Worm (Caenorhabditis elegans) whole organism, young adult: ENCODE measurements around the gene cnc-1.

Source experiments
- B0261.1 ChIP-seq: sonication (generic microtip); optimal IDR thresholded peaks from 2 replicates; lab custom pipeline; 2016; ENCODE audit warnings: mild to moderate bottlenecking, missing genetic modification characterization, moderate library complexity, missing compliant biosample characterization
- B0336.3 ChIP-seq: fragments of 200-800 bp; sonication (Bioruptor generic); IDR thresholded peaks from 2 replicates; pipeline ENCODE4 v1.3.6; 2022; ENCODE audit warnings: missing genetic modification characterization, missing compliant biosample characterization
- D2030.7 ChIP-seq: fragments of 200-800 bp; sonication (Bioruptor generic); IDR thresholded peaks from 2 replicates; pipeline ENCODE4 v1.3.6; 2022; ENCODE audit warnings: missing genetic modification reagents, missing genetic modification characterization, missing compliant biosample characterization
- F39B2.1 ChIP-seq: fragments of 200-800 bp; sonication (Bioruptor generic); IDR thresholded peaks from 2 replicates; pipeline ENCODE4 v1.3.6; 2022; ENCODE audit warnings: missing genetic modification reagents, missing genetic modification characterization, missing compliant biosample characterization
- F52B5.7 ChIP-seq: sonication (generic microtip); optimal IDR thresholded peaks from 2 replicates; lab custom pipeline; 2016; ENCODE audit warnings: mild to moderate bottlenecking, missing genetic modification characterization, missing compliant biosample characterization
- K12H6.12 ChIP-seq: fragments of 200-800 bp; sonication (Bioruptor generic); optimal IDR thresholded peaks from 2 replicates; lab custom pipeline; 2018; ENCODE audit warnings: mild to moderate bottlenecking, missing genetic modification characterization, missing compliant biosample characterization
- Y56A3A.18 ChIP-seq: fragments of 200-800 bp; sonication (Bioruptor generic); IDR thresholded peaks from 2 replicates; pipeline ENCODE4 v1.3.6; 2022; ENCODE audit warnings: missing genetic modification reagents, missing genetic modification characterization, missing compliant biosample characterization
- Y95B8A.8 ChIP-seq: fragments of 200-800 bp; sonication (Bioruptor generic); IDR thresholded peaks from 2 replicates; pipeline ENCODE4 v1.3.6; 2022; ENCODE audit warnings: missing genetic modification reagents, missing genetic modification characterization, missing compliant biosample characterization
- ZK185.1 ChIP-seq: sonication (generic microtip); optimal IDR thresholded peaks from 2 replicates; lab custom pipeline; 2016; ENCODE audit warnings: mild to moderate bottlenecking, missing genetic modification characterization, missing compliant biosample characterization; ENCODE audit not compliant: poor library complexity, severe bottlenecking
- akir-1 ChIP-seq: fragments of 200-800 bp; sonication (Bioruptor generic); optimal IDR thresholded peaks from 2 replicates; lab custom pipeline; 2018; ENCODE audit warnings: mild to moderate bottlenecking, missing genetic modification characterization, moderate library complexity, missing compliant biosample characterization
- attf-5 ChIP-seq: fragments of 200-800 bp; sonication (Bioruptor generic); optimal IDR thresholded peaks from 2 replicates; lab custom pipeline; 2018; ENCODE audit warnings: mild to moderate bottlenecking, missing genetic modification characterization, missing compliant biosample characterization
- cebp-2 ChIP-seq: fragments of 200-800 bp; sonication (Bioruptor generic); IDR thresholded peaks from 2 replicates; pipeline ENCODE4 v1.3.6; 2022; ENCODE audit warnings: missing genetic modification characterization, missing compliant biosample characterization
- ceh-100 ChIP-seq: fragments of 200-800 bp; sonication (Bioruptor generic); IDR thresholded peaks from 2 replicates; pipeline ENCODE4 v1.3.6; 2022; ENCODE audit warnings: missing genetic modification reagents, missing genetic modification characterization, missing compliant biosample characterization
- ceh-40 ChIP-seq: fragments of 200-800 bp; sonication (Bioruptor generic); IDR thresholded peaks from 2 replicates; pipeline ENCODE4 v1.3.6; 2022; ENCODE audit warnings: missing genetic modification characterization, missing compliant biosample characterization
- ceh-58 ChIP-seq: fragments of 200-800 bp; sonication (Bioruptor generic); IDR thresholded peaks from 2 replicates; pipeline ENCODE4 v1.3.6; 2022; ENCODE audit warnings: missing genetic modification characterization, missing compliant biosample characterization
- ceh-79 ChIP-seq: sonication (generic microtip); optimal IDR thresholded peaks from 2 replicates; lab custom pipeline; 2017; ENCODE audit warnings: mild to moderate bottlenecking, missing genetic modification characterization, missing compliant biosample characterization
- ceh-91 ChIP-seq: fragments of 200-800 bp; sonication (Bioruptor generic); IDR thresholded peaks from 2 replicates; pipeline ENCODE4 v1.3.6; 2022; ENCODE audit warnings: missing genetic modification reagents, missing genetic modification characterization, missing compliant biosample characterization
- dpff-1 ChIP-seq: sonication (generic microtip); optimal IDR thresholded peaks from 2 replicates; lab custom pipeline; 2017; ENCODE audit warnings: mild to moderate bottlenecking, missing genetic modification characterization, missing compliant biosample characterization
- dpl-1 ChIP-seq: fragments of 150-350 bp; optimal IDR thresholded peaks from 2 replicates; lab custom pipeline; 2014; ENCODE audit warnings: missing biosample characterization, missing genetic modification reagents, missing genetic modification characterization
- egl-44 ChIP-seq: fragments of 200-800 bp; sonication (Bioruptor generic); IDR thresholded peaks from 2 replicates; pipeline ENCODE4 v1.3.6; 2022; ENCODE audit warnings: missing genetic modification reagents, missing genetic modification characterization, missing compliant biosample characterization
- egrh-3 ChIP-seq: fragments of 200-800 bp; sonication (Bioruptor generic); IDR thresholded peaks from 2 replicates; pipeline ENCODE4 v1.3.6; 2022; ENCODE audit warnings: missing genetic modification reagents, missing genetic modification characterization, missing compliant biosample characterization
- ekl-4 ChIP-seq: fragments of 200-800 bp; sonication (Bioruptor generic); IDR thresholded peaks from 2 replicates; pipeline ENCODE4 v1.3.6; 2022; ENCODE audit warnings: missing genetic modification reagents, missing genetic modification characterization, missing compliant biosample characterization
- fkh-3 ChIP-seq: sonication (generic microtip); optimal IDR thresholded peaks from 2 replicates; lab custom pipeline; 2016; ENCODE audit warnings: mild to moderate bottlenecking, missing genetic modification characterization, missing compliant biosample characterization
- hmg-20 ChIP-seq: fragments of 200-800 bp; sonication (Bioruptor generic); IDR thresholded peaks from 2 replicates; pipeline ENCODE4 v1.3.6; 2022; ENCODE audit warnings: missing genetic modification reagents, missing genetic modification characterization, missing compliant biosample characterization
- lin-26 ChIP-seq: fragments of 200-800 bp; sonication (Bioruptor generic); IDR thresholded peaks from 2 replicates; pipeline ENCODE4 v1.3.6; 2022; ENCODE audit warnings: missing genetic modification reagents, missing genetic modification characterization, missing compliant biosample characterization
- lin-35 ChIP-seq, 3 experiments: fragments of 150-350 bp in 2 of 3; sonication (generic microtip) in 1 of 3; optimal IDR thresholded peaks; 2 replicates each; lab custom pipeline; 2014 to 2018; ENCODE audit warnings: missing biosample characterization in 3 of 3, missing genetic modification characterization in 3 of 3, missing genetic modification reagents in 3 of 3
- lin-54 ChIP-seq: fragments of 200-800 bp; sonication (Bioruptor generic); optimal IDR thresholded peaks from 2 replicates; lab custom pipeline; 2018; ENCODE audit warnings: mild to moderate bottlenecking, missing genetic modification characterization, missing compliant biosample characterization
- lsl-1 ChIP-seq: fragments of 200-800 bp; sonication (Bioruptor generic); optimal IDR thresholded peaks from 2 replicates; lab custom pipeline; 2018; ENCODE audit warnings: mild to moderate bottlenecking, missing genetic modification characterization, moderate library complexity, missing compliant biosample characterization
- madf-10 ChIP-seq: sonication (generic microtip); optimal IDR thresholded peaks from 2 replicates; lab custom pipeline; 2016; ENCODE audit warnings: mild to moderate bottlenecking, missing genetic modification characterization, missing compliant biosample characterization
- madf-3 ChIP-seq: fragments of 200-800 bp; sonication (Bioruptor generic); IDR thresholded peaks from 2 replicates; pipeline ENCODE4 v1.3.6; 2022; ENCODE audit warnings: missing genetic modification reagents, missing genetic modification characterization, missing compliant biosample characterization
- mxl-1 ChIP-seq: sonication (generic microtip); optimal IDR thresholded peaks from 2 replicates; lab custom pipeline; 2016; ENCODE audit warnings: missing genetic modification characterization, missing compliant biosample characterization
- nfya-1 ChIP-seq: sonication (generic microtip); optimal IDR thresholded peaks from 2 replicates; lab custom pipeline; 2017; ENCODE audit warnings: antibody characterized with exemption, missing compliant biosample characterization, missing genetic modification characterization, borderline replicate concordance; ENCODE audit not compliant: insufficient read depth
- nfya-2 ChIP-seq: fragments of 200-800 bp; sonication (Bioruptor generic); IDR thresholded peaks from 2 replicates; pipeline ENCODE4 v1.3.6; 2022; ENCODE audit warnings: missing genetic modification reagents, missing genetic modification characterization, missing compliant biosample characterization
- nhr-120 ChIP-seq: fragments of 200-800 bp; sonication (Bioruptor generic); IDR thresholded peaks from 2 replicates; pipeline ENCODE4 v1.3.6; 2022; ENCODE audit warnings: missing genetic modification characterization, missing compliant biosample characterization
- nhr-179 ChIP-seq: sonication (generic microtip); optimal IDR thresholded peaks from 2 replicates; lab custom pipeline; 2016; ENCODE audit warnings: mild to moderate bottlenecking, missing genetic modification characterization, missing compliant biosample characterization
- nhr-80 ChIP-seq: sonication (generic microtip); optimal IDR thresholded peaks from 2 replicates; lab custom pipeline; 2016; ENCODE audit warnings: missing genetic modification characterization, missing compliant biosample characterization
- nhr-90 ChIP-seq: sonication (generic microtip); optimal IDR thresholded peaks from 2 replicates; lab custom pipeline; 2016; ENCODE audit warnings: missing genotype, mild to moderate bottlenecking, missing genetic modification characterization, missing compliant biosample characterization
- pbrm-1 ChIP-seq: fragments of 200-800 bp; sonication (Bioruptor generic); IDR thresholded peaks from 2 replicates; pipeline ENCODE4 v1.3.6; 2022; ENCODE audit warnings: missing genetic modification reagents, missing genetic modification characterization, missing compliant biosample characterization
- sea-2 ChIP-seq: fragments of 200-800 bp; sonication (Bioruptor generic); IDR thresholded peaks from 2 replicates; pipeline ENCODE4 v1.3.6; 2022; ENCODE audit warnings: missing genetic modification characterization, missing compliant biosample characterization
- snpc-4 ChIP-seq, 5 experiments: fragments of 150-350 bp in 1 of 5; sonication (generic microtip) in 4 of 5; optimal IDR thresholded peaks; 2 replicates each; lab custom pipeline; 2014 to 2018; ENCODE audit warnings: missing genetic modification characterization in 5 of 5, missing biosample characterization in 3 of 5, antibody characterized with exemption in 2 of 5, mild to moderate bottlenecking in 2 of 5, missing compliant biosample characterization in 2 of 5, missing genotype in 2 of 5, moderate library complexity in 2 of 5, missing genetic modification reagents in 1 of 5
- somi-1 ChIP-seq: fragments of 200-800 bp; sonication (Bioruptor generic); optimal IDR thresholded peaks from 2 replicates; lab custom pipeline; 2018; ENCODE audit warnings: mild to moderate bottlenecking, missing genetic modification characterization, missing compliant biosample characterization
- tbp1 ChIP-seq: fragments of 200-800 bp; sonication (Bioruptor generic); optimal IDR thresholded peaks from 2 replicates; lab custom pipeline; 2018; ENCODE audit warnings: mild to moderate bottlenecking, missing genetic modification characterization, missing compliant biosample characterization
- unc-62 ChIP-seq: fragments of 150-350 bp; optimal IDR thresholded peaks from 2 replicates; lab custom pipeline; 2014; ENCODE audit warnings: missing biosample characterization, missing genetic modification reagents, missing genetic modification characterization
- xnd-1 ChIP-seq: sonication (generic microtip); optimal IDR thresholded peaks from 2 replicates; lab custom pipeline; 2016; ENCODE audit warnings: missing genotype, missing genetic modification reagents, missing genetic modification characterization, missing compliant biosample characterization
- zfh-2 ChIP-seq: fragments of 200-800 bp; sonication (Bioruptor generic); conservative IDR thresholded peaks from 2 replicates; pipeline ENCODE4 v1.3.6; 2022; ENCODE audit warnings: missing genetic modification reagents, missing genetic modification characterization, missing compliant biosample characterization
- ztf-22 ChIP-seq: fragments of 200-800 bp; sonication (Bioruptor generic); optimal IDR thresholded peaks from 2 replicates; lab custom pipeline; 2018; ENCODE audit warnings: mild to moderate bottlenecking, missing genetic modification characterization, moderate library complexity, missing compliant biosample characterization
- ztf-26 ChIP-seq: sonication (generic microtip); optimal IDR thresholded peaks from 2 replicates; lab custom pipeline; 2017; ENCODE audit warnings: missing genetic modification characterization, missing compliant biosample characterization

The cnc-1 gene

ce11 chrV:1471078-1471969, 27.2 kb upstream of the cnc-1 start (continued):
- TF ChIP-seq ceh-79 (tag; lab: Kevin White, UChicago) = no peak
- TF ChIP-seq tbp1 (GFP tag; lab: Kevin White, UChicago) = peak; percentile 49
- TF ChIP-seq nhr-80 (tag; lab: Kevin White, UChicago) = peak; percentile 13
- TF ChIP-seq ZK185.1 (tag; lab: Kevin White, UChicago) = peak; percentile 43
- TF ChIP-seq F39B2.1 = no peak
- no peak for TF ChIP-seq madf-3 (GFP tag; lab: Robert Waterston, UW)
- TF ChIP-seq somi-1 = no peak
- TF ChIP-seq madf-10 (tag; lab: Kevin White, UChicago) = no peak
- TF ChIP-seq nfya-1 (tag; lab: Kevin White, UChicago) = no peak
- no peak; the same call in 1 of the 2 replicates for TF ChIP-seq B0336.3
- TF ChIP-seq lin-35 (GFP tag; optimal IDR thresholded peaks at IDR 0.05; lab: Kevin White, UChicago) = peak in 2 of 3 experiments; percentile 22 to 53
- no peak for TF ChIP-seq dpff-1 (tag; lab: Kevin White, UChicago)
- TF ChIP-seq egrh-3 (GFP tag; lab: Robert Waterston, UW) = no peak
- no peak for TF ChIP-seq Y56A3A.18
- no peak for TF ChIP-seq cebp-2 (GFP tag; lab: Robert Waterston, UW)
- peak; percentile 70 for TF ChIP-seq attf-5 (GFP tag; lab: Kevin White, UChicago)
- TF ChIP-seq unc-62 (GFP tag; lab: Kevin White, UChicago) = no peak
- no peak for TF ChIP-seq akir-1
- TF ChIP-seq D2030.7 (GFP tag; lab: Robert Waterston, UW) = peak; percentile 77
- TF ChIP-seq pbrm-1 (GFP tag; lab: Robert Waterston, UW) = peak; percentile 37; the same call in 1 of the 2 replicates
- no peak for TF ChIP-seq ekl-4 (GFP tag; lab: Robert Waterston, UW)
- no peak for TF ChIP-seq B0261.1 (tag; lab: Kevin White, UChicago)
- TF ChIP-seq ceh-58 = no peak
- TF ChIP-seq sea-2 (GFP tag; lab: Robert Waterston, UW) = no peak
- TF ChIP-seq ceh-100 (GFP tag; lab: Robert Waterston, UW) = no peak
- no peak for TF ChIP-seq nhr-120
- no peak for TF ChIP-seq nhr-90
- peak; percentile 38; the same call in 1 of the 2 replicates for TF ChIP-seq zfh-2 (GFP tag; lab: Robert Waterston, UW)
- TF ChIP-seq xnd-1 (tag; lab: Kevin White, UChicago) = peak; percentile 30
- TF ChIP-seq lin-26 (GFP tag; lab: Robert Waterston, UW) = 0 out of 2 replicates have a peak, but pooled peaks have one; percentile 28
- TF ChIP-seq snpc-4 (GFP tag; optimal IDR thresholded peaks at IDR 0.05; lab: Kevin White, UChicago) = peak; percentile 38
- TF ChIP-seq snpc-4 (tag; optimal IDR thresholded peaks at IDR 0.05; lab: Kevin White, UChicago) = peak in 2 of 4 experiments; percentile 31 to 52
- TF ChIP-seq lsl-1 (GFP tag; lab: Kevin White, UChicago) = peak; percentile 67
- TF ChIP-seq ztf-26 = no peak
- no peak for TF ChIP-seq Y95B8A.8 (GFP tag; lab: Robert Waterston, UW)
- TF ChIP-seq nhr-179 (tag; lab: Kevin White, UChicago) = no peak
- TF ChIP-seq hmg-20 (GFP tag; lab: Robert Waterston, UW) = no peak
- TF ChIP-seq F52B5.7 (tag; lab: Kevin White, UChicago) = no peak
- no peak for TF ChIP-seq fkh-3
- peak; percentile 92 for TF ChIP-seq lin-54
- no peak for TF ChIP-seq ceh-40
- TF ChIP-seq K12H6.12 (tag; lab: Kevin White, UChicago) = no peak
- TF ChIP-seq nfya-2 = no peak
- TF ChIP-seq ceh-91 (GFP tag; lab: Robert Waterston, UW) = peak; percentile 76
- TF ChIP-seq ztf-22 = no peak
- no peak for TF ChIP-seq egl-44 (GFP tag; lab: Robert Waterston, UW)
- no peak for TF ChIP-seq mxl-1
- peak; percentile 64 for TF ChIP-seq dpl-1 (GFP tag; lab: Kevin White, UChicago)
